Worm (Caenorhabditis elegans): ENCODE data around the gene ZK353.2.
A peak's percentile ranks its signal among the peaks of the same experiment; 100 is the strongest.

ZK353.2 gene

ce11 chrIII:8411976-8412375, 13.5 kb downstream of the ZK353.2 start (continued):
- TF ChIP-seq daf-16 (GFP tag; optimal IDR thresholded peaks at IDR 0.05) (no peak), daf-16 (tag; optimal IDR thresholded peaks at IDR 0.05) (peak; percentile 84), mxl-2 (GFP tag; conservative IDR thresholded peaks at IDR 0.05) (no peak), ceh-20 (GFP tag; IDR thresholded peaks at IDR 0.05) (peak; percentile 26; the same call in 1 of the 2 replicates), T26A8.4 (GFP tag; IDR thresholded peaks at IDR 0.05) (peak; percentile 25; the same call in 1 of the 2 replicates), mep-1 (tag; optimal IDR thresholded peaks at IDR 0.05) (peak; percentile 93), madf-9 (GFP tag; conservative IDR thresholded peaks at IDR 0.05) (0 out of 2 replicates have a peak, but pooled peaks have one; percentile 35), mes-2 (tag; optimal IDR thresholded peaks at IDR 0.05; ENCODE audit: poor library complexity, severe bottlenecking) (peak; percentile 74), F26F4.8 (GFP tag; conservative IDR thresholded peaks at IDR 0.05) (no peak), hmg-1.1 (GFP tag; IDR thresholded peaks at IDR 0.05) (peak; percentile 81), nhr-237 (tag; optimal IDR thresholded peaks at IDR 0.05) (no peak), hlh-11 (tag; optimal IDR thresholded peaks at IDR 0.05) (peak; percentile 90), Y48G9A.11 (GFP tag; IDR thresholded peaks at IDR 0.05) (no peak), rbr-2 (tag; optimal IDR thresholded peaks at IDR 0.05) (peak; percentile 80), egl-43 (GFP tag; IDR thresholded peaks at IDR 0.05) (no peak), nhr-77 (tag; optimal IDR thresholded peaks at IDR 0.05) (peak; percentile 43), mdl-1 (tag; optimal IDR thresholded peaks at IDR 0.05) (peak in 1 of 2 experiments; percentile 68), sdz-12 (GFP tag; optimal IDR thresholded peaks at IDR 0.05) (no peak), lin-38 (GFP tag; IDR thresholded peaks at IDR 0.05) (peak; percentile 43), D1046.2 (GFP tag; IDR thresholded peaks at IDR 0.05) (peak; percentile 26; the same call in 1 of the 2 replicates), ztf-7 (tag; optimal IDR thresholded peaks at IDR 0.05) (peak; percentile 42), lsy-2 (tag; optimal IDR thresholded peaks at IDR 0.05) (peak; percentile 66 to 95), unc-62 (GFP tag; optimal IDR thresholded peaks at IDR 0.05 in 1 of 2) (peak in 1 of 2 experiments; percentile 96), unc-62 (tag; optimal IDR thresholded peaks at IDR 0.05) (no peak), mdt-29 (GFP tag; IDR thresholded peaks at IDR 0.05) (no peak), Y75B8A.6 (GFP tag; IDR thresholded peaks at IDR 0.05) (no peak), nhr-25 (tag; optimal IDR thresholded peaks at IDR 0.05; ENCODE audit: borderline replicate concordance, insufficient read depth) (peak; percentile 1), R02D3.7 (tag; optimal IDR thresholded peaks at IDR 0.05) (no peak), hif-1 (tag; optimal IDR thresholded peaks at IDR 0.05) (peak in 1 of 2 experiments; percentile 67), F49E8.2 (tag; optimal IDR thresholded peaks at IDR 0.05; ENCODE audit: borderline replicate concordance) (no peak), mxl-3 (GFP tag; optimal IDR thresholded peaks at IDR 0.05) (peak; percentile 85), Y105C5A.15 (GFP tag; IDR thresholded peaks at IDR 0.05) (no peak), lir-3 (tag; optimal IDR thresholded peaks at IDR 0.05) (no peak), dpl-1 (GFP tag; optimal IDR thresholded peaks at IDR 0.05) (peak; percentile 62), ctbp-1 (GFP tag; IDR thresholded peaks at IDR 0.05) (0 out of 2 replicates have a peak, but pooled peaks have one; percentile 45), aha-1 (tag) (peak; percentile 90), dve-1 (tag; optimal IDR thresholded peaks at IDR 0.05; ENCODE audit: insufficient read depth) (peak; percentile 94), jun-1 (tag; optimal IDR thresholded peaks at IDR 0.05) (no peak), lim-7 (GFP tag; IDR thresholded peaks at IDR 0.05) (no peak; the same call in 1 of the 2 replicates), nhr-42 (GFP tag; IDR thresholded peaks at IDR 0.05) (no peak), dmd-9 (GFP tag; IDR thresholded peaks at IDR 0.05) (0 out of 2 replicates have a peak, but pooled peaks have one; percentile 8), spr-1 (tag; optimal IDR thresholded peaks at IDR 0.05) (peak; percentile 39), ces-1 (GFP tag; optimal IDR thresholded peaks at IDR 0.05) (no peak), dmd-6 (GFP tag; IDR thresholded peaks at IDR 0.05) (peak; percentile 52; the same call in 1 of the 2 replicates), ceh-82 (tag; optimal IDR thresholded peaks at IDR 0.05) (no peak), vab-7 (GFP tag; IDR thresholded peaks at IDR 0.05) (no peak)
